Fruit fly (Drosophila melanogaster) whole organism, embryonic: ENCODE measurements around the gene ple.

Experiments
- Adf1 ChIP-seq: fragments of 200-800 bp; sonication (Bioruptor generic); IDR thresholded peaks from 2 replicates; pipeline ENCODE4 v1.3.6; 2022; ENCODE audit warnings: missing biosample characterization, missing genetic modification characterization
- CG10543 ChIP-seq: fragments of 200-800 bp; sonication (Bioruptor generic); optimal IDR thresholded peaks from 3 replicates; lab custom pipeline; 2017; ENCODE audit warnings: missing biosample characterization, mild to moderate bottlenecking, missing genetic modification characterization, moderate library complexity
- CG10654 ChIP-seq: fragments of 200-800 bp; sonication (Bioruptor generic); optimal IDR thresholded peaks from 2 replicates; lab custom pipeline; 2016; ENCODE audit warnings: missing biosample characterization, missing genetic modification characterization
- CG10979 ChIP-seq: fragments of 200-800 bp; sonication (Bioruptor generic); optimal IDR thresholded peaks from 2 replicates; lab custom pipeline; 2018; ENCODE audit warnings: missing biosample characterization, mild to moderate bottlenecking, missing genetic modification characterization, moderate library complexity
- CG12219 ChIP-seq: fragments of 200-800 bp; sonication (Bioruptor generic); optimal IDR thresholded peaks from 3 replicates; lab custom pipeline; 2018; ENCODE audit warnings: missing biosample characterization, mild to moderate bottlenecking, missing genetic modification characterization
- CG12391 ChIP-seq: fragments of 200-800 bp; sonication (Bioruptor generic); optimal IDR thresholded peaks from 3 replicates; lab custom pipeline; 2018; ENCODE audit warnings: missing biosample characterization, mild to moderate bottlenecking, missing genetic modification characterization, moderate library complexity
- CG12942 ChIP-seq: fragments of 200-800 bp; sonication (Bioruptor generic); optimal IDR thresholded peaks from 3 replicates; lab custom pipeline; 2016; ENCODE audit warnings: missing biosample characterization, missing genetic modification characterization
- CG13624 ChIP-seq: fragments of 200-800 bp; sonication (Bioruptor generic); optimal IDR thresholded peaks from 2 replicates; lab custom pipeline; 2016; ENCODE audit warnings: missing biosample characterization, missing genetic modification characterization
- CG1529 ChIP-seq: fragments of 200-800 bp; sonication (Bioruptor generic); optimal IDR thresholded peaks from 3 replicates; lab custom pipeline; 2018; ENCODE audit warnings: missing biosample characterization, missing genetic modification characterization
- CG17359 ChIP-seq: fragments of 200-800 bp; sonication (Bioruptor generic); optimal IDR thresholded peaks from 3 replicates; lab custom pipeline; 2018; ENCODE audit warnings: missing biosample characterization, mild to moderate bottlenecking, missing genetic modification characterization, moderate library complexity
- CG17612 ChIP-seq: fragments of 200-800 bp; sonication (Bioruptor generic); IDR thresholded peaks from 2 replicates; pipeline ENCODE4 v1.3.6; 2022; ENCODE audit warnings: missing biosample characterization, missing genetic modification characterization
- CG30020 ChIP-seq: fragments of 200-800 bp; optimal IDR thresholded peaks from 2 replicates; lab custom pipeline; 2019; ENCODE audit warnings: missing biosample characterization, mild to moderate bottlenecking, missing genetic modification characterization, moderate library complexity
- CG3407 ChIP-seq: fragments of 200-800 bp; sonication (Bioruptor generic); optimal IDR thresholded peaks from 2 replicates; lab custom pipeline; 2018; ENCODE audit warnings: missing biosample characterization, mild to moderate bottlenecking, missing genetic modification characterization
- CG4424 ChIP-seq: fragments of 200-800 bp; sonication (Bioruptor generic); optimal IDR thresholded peaks from 3 replicates; lab custom pipeline; 2016; ENCODE audit warnings: missing biosample characterization, missing genetic modification characterization
- CG7786 ChIP-seq: fragments of 200-800 bp; sonication (Bioruptor generic); optimal IDR thresholded peaks from 2 replicates; lab custom pipeline; 2016; ENCODE audit warnings: missing biosample characterization, missing genetic modification characterization
- CG8290 ChIP-seq, 3 experiments: fragments of 200-800 bp; sonication (Bioruptor generic); optimal IDR thresholded peaks; 2 replicates each; lab custom pipeline; 2016 to 2019; ENCODE audit warnings: missing biosample characterization in 3 of 3, missing genetic modification characterization in 3 of 3, mild to moderate bottlenecking in 2 of 3, moderate library complexity in 1 of 3
- CHES-1-like ChIP-seq: fragments of 200-800 bp; sonication (Bioruptor generic); optimal IDR thresholded peaks from 2 replicates; lab custom pipeline; 2016; ENCODE audit warnings: missing biosample characterization, missing genetic modification characterization
- Chrac-16 ChIP-seq: fragments of 200-800 bp; sonication (Bioruptor generic); optimal IDR thresholded peaks from 3 replicates; lab custom pipeline; 2016; ENCODE audit warnings: missing biosample characterization, missing genetic modification characterization
- Gsc ChIP-seq: fragments of 200-800 bp; sonication (Bioruptor generic); IDR thresholded peaks from 2 replicates; pipeline ENCODE4 v1.3.6; 2022; ENCODE audit warnings: missing biosample characterization, missing genetic modification characterization
- Hand ChIP-seq: fragments of 200-800 bp; sonication (Bioruptor generic); optimal IDR thresholded peaks from 2 replicates; lab custom pipeline; 2017; ENCODE audit warnings: mild to moderate bottlenecking, missing biosample characterization, missing genetic modification reagents, missing genetic modification characterization
- Hr51 ChIP-seq, 2 experiments: fragments of 200-800 bp; sonication (Bioruptor generic); optimal IDR thresholded peaks; 2 replicates in 1 of 2; 3 replicates in 1 of 2; lab custom pipeline; 2016 to 2018; ENCODE audit warnings: missing biosample characterization in 2 of 2, missing genetic modification characterization in 2 of 2, mild to moderate bottlenecking in 1 of 2, moderate library complexity in 1 of 2
- NC2β ChIP-seq: fragments of 200-800 bp; sonication (Bioruptor generic); optimal IDR thresholded peaks from 2 replicates; lab custom pipeline; 2016; ENCODE audit warnings: missing biosample characterization, missing genetic modification characterization
- Optix ChIP-seq: fragments of 200-800 bp; sonication (Bioruptor generic); IDR thresholded peaks from 3 replicates; pipeline ENCODE4 v1.3.6; 2022; ENCODE audit warnings: missing biosample characterization, missing genetic modification characterization
- Ptx1 ChIP-seq: fragments of 200-800 bp; sonication (Bioruptor generic); IDR thresholded peaks from 2 replicates; pipeline ENCODE4 v1.3.6; 2022; ENCODE audit warnings: missing biosample characterization, missing genetic modification characterization
- Rx ChIP-seq: fragments of 200-800 bp; sonication (Bioruptor generic); IDR thresholded peaks from 2 replicates; pipeline ENCODE4 v1.3.6; 2022; ENCODE audit warnings: missing biosample characterization, missing genetic modification characterization
- Side ChIP-seq: fragments of 200-800 bp; sonication (Bioruptor generic); optimal IDR thresholded peaks from 2 replicates; lab custom pipeline; 2016; ENCODE audit warnings: missing biosample characterization, missing genetic modification characterization
- Tbp ChIP-seq: fragments of >200 bp; optimal IDR thresholded peaks from 2 replicates; lab custom pipeline; 2018; ENCODE audit warnings: missing biosample characterization, missing genetic modification characterization
- Xbp1 ChIP-seq: fragments of 200-800 bp; sonication (Bioruptor generic); optimal IDR thresholded peaks from 3 replicates; lab custom pipeline; 2016; ENCODE audit warnings: missing biosample characterization, mild to moderate bottlenecking, missing genetic modification characterization
- Xrp1 ChIP-seq: fragments of 200-800 bp; sonication (Bioruptor generic); IDR thresholded peaks from 2 replicates; pipeline ENCODE4 v1.3.6; 2022; ENCODE audit warnings: missing biosample characterization, missing genetic modification characterization
- ab ChIP-seq: fragments of 200-800 bp; sonication (Bioruptor generic); optimal IDR thresholded peaks from 2 replicates; lab custom pipeline; 2016; ENCODE audit warnings: missing biosample characterization, missing genetic modification characterization
- chinmo ChIP-seq: fragments of 200-800 bp; sonication (Bioruptor generic); IDR thresholded peaks from 4 replicates; pipeline ENCODE4 v1.3.6; 2022; ENCODE audit warnings: missing biosample characterization, missing genetic modification characterization; ENCODE audit not compliant: partially characterized antibody
- corto ChIP-seq: fragments of 200-800 bp; sonication (Bioruptor generic); optimal IDR thresholded peaks from 2 replicates; lab custom pipeline; 2016; ENCODE audit warnings: missing biosample characterization, mild to moderate bottlenecking, missing genetic modification characterization, moderate library complexity
- dm ChIP-seq: fragments of 200-800 bp; sonication (Bioruptor generic); optimal IDR thresholded peaks from 3 replicates; lab custom pipeline; 2016; ENCODE audit warnings: missing biosample characterization, missing genetic modification characterization
- fd64A ChIP-seq: fragments of 200-800 bp; sonication (Bioruptor generic); optimal IDR thresholded peaks from 3 replicates; lab custom pipeline; 2018; ENCODE audit warnings: missing biosample characterization, mild to moderate bottlenecking, missing genetic modification characterization
- ham ChIP-seq: fragments of 200-800 bp; sonication (Bioruptor generic); IDR thresholded peaks from 2 replicates; pipeline ENCODE4 v1.3.6; 2022; ENCODE audit warnings: missing biosample characterization, missing genetic modification characterization
- hkb ChIP-seq, 2 experiments: fragments of 200-800 bp in 1 of 2; fragments of >200 bp in 1 of 2; sonication (Bioruptor generic) in 1 of 2; IDR thresholded peaks in 1 of 2; optimal IDR thresholded peaks in 1 of 2; 2 replicates each; pipeline versions ENCODE4 v1.3.6 to Lab custom; 2017 to 2022; ENCODE audit warnings: missing biosample characterization in 1 of 2, missing genetic modification characterization in 1 of 2
- kah ChIP-seq: fragments of 200-800 bp; sonication (Bioruptor generic); optimal IDR thresholded peaks from 2 replicates; lab custom pipeline; 2018; ENCODE audit warnings: missing biosample characterization, mild to moderate bottlenecking, missing genetic modification characterization
- knrl ChIP-seq: fragments of 200-800 bp; sonication (Bioruptor generic); IDR thresholded peaks from 3 replicates; pipeline ENCODE4 v1.3.6; 2022; ENCODE audit warnings: missing biosample characterization, missing genetic modification characterization; ENCODE audit not compliant: partially characterized antibody
- lmd ChIP-seq: fragments of 200-800 bp; sonication (Bioruptor generic); IDR thresholded peaks from 2 replicates; pipeline ENCODE4 v1.3.6; 2022; ENCODE audit warnings: missing biosample characterization, missing genetic modification characterization
- nom ChIP-seq: fragments of 200-800 bp; sonication (Bioruptor generic); optimal IDR thresholded peaks from 2 replicates; lab custom pipeline; 2017; ENCODE audit warnings: missing biosample characterization, missing genetic modification characterization, mild to moderate bottlenecking, moderate library complexity, missing genetic modification reagents
- oc ChIP-seq: fragments of 200-800 bp; sonication (Bioruptor generic); optimal IDR thresholded peaks from 2 replicates; lab custom pipeline; 2018; ENCODE audit warnings: missing biosample characterization, mild to moderate bottlenecking, missing genetic modification characterization, moderate library complexity
- phol ChIP-seq: fragments of 200-800 bp; sonication (Bioruptor generic); optimal IDR thresholded peaks from 3 replicates; lab custom pipeline; 2018; ENCODE audit warnings: missing biosample characterization, mild to moderate bottlenecking, missing genetic modification characterization, moderate library complexity
- pum ChIP-seq: fragments of 200-800 bp; sonication (Bioruptor generic); optimal IDR thresholded peaks from 2 replicates; lab custom pipeline; 2016; ENCODE audit warnings: missing biosample characterization, missing genetic modification characterization
- ranshi ChIP-seq: fragments of 200-800 bp; sonication (Bioruptor generic); IDR thresholded peaks from 2 replicates; pipeline ENCODE4 v1.3.6; 2022; ENCODE audit warnings: missing biosample characterization, missing genetic modification characterization
- sna ChIP-seq: fragments of 200-800 bp; sonication (Bioruptor generic); IDR thresholded peaks from 2 replicates; pipeline ENCODE4 v1.3.6; 2022; ENCODE audit warnings: missing biosample characterization, missing genetic modification characterization; ENCODE audit not compliant: partially characterized antibody
- toy ChIP-seq: fragments of 200-800 bp; sonication (Bioruptor generic); IDR thresholded peaks from 2 replicates; pipeline ENCODE4 v1.3.6; 2022; ENCODE audit warnings: missing biosample characterization, missing genetic modification characterization

The ple gene

DNA sequence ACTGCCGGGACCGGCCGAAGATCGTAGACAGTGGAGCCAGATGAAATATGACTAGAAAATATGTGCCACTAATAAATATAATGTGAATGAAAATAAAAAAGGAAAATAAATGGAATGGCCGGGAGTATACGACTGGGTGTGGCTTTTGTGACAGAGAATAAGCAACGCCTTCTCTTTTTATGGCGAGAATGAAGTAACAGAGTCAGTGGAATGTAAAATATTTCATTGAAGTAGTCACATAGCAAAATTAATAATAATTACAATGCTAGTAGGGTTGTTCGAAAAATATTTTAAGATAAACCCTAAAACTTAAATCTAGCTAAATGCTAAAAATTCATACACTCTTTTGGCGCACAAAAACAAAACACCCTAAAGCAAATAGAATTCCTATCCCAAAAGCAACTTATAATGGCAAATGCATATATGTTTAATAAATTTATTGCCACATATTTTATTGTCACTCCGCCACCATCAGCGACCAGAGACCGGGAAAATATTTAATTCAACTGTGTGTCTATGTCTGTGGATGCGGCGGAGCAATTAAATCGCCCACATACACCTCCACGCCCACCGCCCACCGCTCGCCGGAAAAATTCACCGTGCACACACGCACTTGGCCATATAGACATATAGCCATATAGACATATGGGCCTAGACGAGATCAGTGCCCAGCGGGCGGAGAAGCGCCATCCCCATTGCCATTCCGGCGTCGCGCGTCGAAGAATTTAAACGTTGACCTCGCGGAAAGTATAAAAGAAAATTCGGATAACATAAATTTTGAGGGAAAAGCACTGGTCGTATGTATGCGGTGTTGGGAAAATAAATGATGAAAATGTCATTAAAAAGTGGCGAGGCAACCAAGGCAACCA is 12.4 kb downstream of the ple start (continued):
- TF ChIP-seq chinmo (GFP tag; lab: Robert Waterston, UW) (0 out of 4 replicates have a peak, but pooled peaks have one; percentile 42), CG10543 (GFP tag; lab: Kevin White, UChicago) (peak; percentile 74), Ptx1 (GFP tag; lab: Robert Waterston, UW) (peak; percentile 26; the same call in 1 of the 2 replicates), Hr51 (GFP tag; optimal IDR thresholded peaks at IDR 0.05; lab: Kevin White, UChicago) (peak in 1 of 2 experiments; percentile 43), CG17359 (tag; lab: Kevin White, UChicago) (peak; percentile 20), phol (tag; lab: Kevin White, UChicago) (peak; percentile 33), nom (GFP tag; lab: Kevin White, UChicago) (no peak), Optix (GFP tag; lab: Robert Waterston, UW) (no peak)

DNA sequence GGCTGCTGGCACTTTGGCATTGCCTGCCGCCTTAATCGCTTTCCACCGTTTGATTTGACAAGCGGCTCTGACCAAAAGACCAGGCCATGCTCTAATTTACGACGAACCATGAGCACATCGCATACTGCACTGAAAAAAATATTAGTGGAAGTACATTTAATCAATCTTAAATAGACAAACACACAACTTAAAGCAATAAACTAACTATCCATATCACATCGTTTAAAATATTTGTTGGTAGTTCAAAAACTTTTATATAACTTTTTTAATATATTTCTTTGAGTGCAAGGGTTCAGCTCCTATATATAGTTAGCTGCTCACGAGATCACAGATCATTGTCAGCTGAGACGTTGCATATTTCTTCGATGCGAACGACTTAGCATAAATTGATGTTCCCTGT is 13.5 kb downstream of the ple start:
- TF ChIP-seq Adf1 (GFP tag; lab: Robert Waterston, UW) = no peak
- no peak for TF ChIP-seq hkb (optimal IDR thresholded peaks at IDR 0.05; lab: Kevin White, UChicago)
- peak; percentile 76 for TF ChIP-seq hkb (GFP tag; IDR thresholded peaks at IDR 0.05; lab: Robert Waterston, UW)
- TF ChIP-seq Chrac-16 (GFP tag; lab: Kevin White, UChicago) = peak; percentile 9
- TF ChIP-seq pum = peak; percentile 27
- TF ChIP-seq ham (GFP tag; lab: Robert Waterston, UW) = no peak
- peak; percentile 3 for TF ChIP-seq CG8290 (GFP tag; optimal IDR thresholded peaks at IDR 0.05; lab: Kevin White, UChicago)
- TF ChIP-seq CG8290 (tag; optimal IDR thresholded peaks at IDR 0.05; lab: Kevin White, UChicago) = peak in 1 of 2 experiments; percentile 25
- TF ChIP-seq CG1529 (GFP tag; lab: Kevin White, UChicago) = peak; percentile 31
- peak; percentile 38 for TF ChIP-seq CG12942 (GFP tag; lab: Kevin White, UChicago)
- no peak for TF ChIP-seq sna
- TF ChIP-seq CG30020 (tag; lab: Kevin White, UChicago) = no peak
- no peak for TF ChIP-seq CHES-1-like (GFP tag; lab: Kevin White, UChicago)
- peak; percentile 65 for TF ChIP-seq Xbp1 (GFP tag; lab: Kevin White, UChicago)
- peak; percentile 34 for TF ChIP-seq CG13624 (GFP tag; lab: Kevin White, UChicago)
- TF ChIP-seq CG12219 (GFP tag; lab: Kevin White, UChicago) = peak; percentile 50
- TF ChIP-seq Tbp (GFP tag; lab: Kevin White, UChicago) = no peak
- TF ChIP-seq Rx (GFP tag; lab: Robert Waterston, UW) = no peak
- peak; percentile 61 for TF ChIP-seq kah (GFP tag; lab: Kevin White, UChicago)
- TF ChIP-seq Xrp1 (GFP tag; lab: Robert Waterston, UW) = peak; percentile 79
- TF ChIP-seq lmd = peak; percentile 68
- TF ChIP-seq dm (GFP tag; lab: Kevin White, UChicago) = no peak
- TF ChIP-seq toy (GFP tag; lab: Robert Waterston, UW) = no peak
- peak; percentile 42 for TF ChIP-seq CG10654
- peak; percentile 75 for TF ChIP-seq CG10979 (tag; lab: Kevin White, UChicago)
- peak; percentile 62 for TF ChIP-seq CG4424 (GFP tag; lab: Kevin White, UChicago)
- peak; percentile 4 for TF ChIP-seq Side (GFP tag; lab: Kevin White, UChicago)
- TF ChIP-seq Hand (GFP tag; lab: Kevin White, UChicago) = no peak
- no peak for TF ChIP-seq Gsc
- no peak for TF ChIP-seq CG17612 (GFP tag; lab: Robert Waterston, UW)
- no peak for TF ChIP-seq knrl (GFP tag; lab: Robert Waterston, UW)
- peak; percentile 44; the same call in 1 of the 2 replicates for TF ChIP-seq ranshi (GFP tag; lab: Robert Waterston, UW)
- TF ChIP-seq CG12391 (tag; lab: Kevin White, UChicago) = peak; percentile 74
- no peak for TF ChIP-seq CG7786
- TF ChIP-seq NC2β = no peak
- TF ChIP-seq oc (tag; lab: Kevin White, UChicago) = peak; percentile 71
- TF ChIP-seq fd64A (GFP tag; lab: Kevin White, UChicago) = no peak
- TF ChIP-seq corto (GFP tag; lab: Kevin White, UChicago) = no peak
- no peak for TF ChIP-seq ab (GFP tag; lab: Kevin White, UChicago)
- peak; percentile 28 for TF ChIP-seq CG3407 (GFP tag; lab: Kevin White, UChicago)
